Worm (Caenorhabditis elegans) whole organism, L4 larva: ENCODE results near the gene srh-75.

ENCODE experiments used
- D1046.2 ChIP-seq: fragments of 200-800 bp; sonication (Bioruptor generic); IDR thresholded peaks from 2 replicates; pipeline ENCODE4 v1.3.6; 2022; ENCODE audit warnings: missing genetic modification characterization, missing compliant biosample characterization
- F10B5.3 ChIP-seq: sonication (generic microtip); optimal IDR thresholded peaks from 2 replicates; lab custom pipeline; 2016; ENCODE audit warnings: mild to moderate bottlenecking, missing genetic modification characterization, missing compliant biosample characterization
- F37D6.2 ChIP-seq: sonication (generic microtip); optimal IDR thresholded peaks from 2 replicates; lab custom pipeline; 2016; ENCODE audit warnings: mild to moderate bottlenecking, missing genetic modification characterization, missing compliant biosample characterization
- F49E8.2 ChIP-seq: sonication (generic microtip); optimal IDR thresholded peaks from 2 replicates; lab custom pipeline; 2016; ENCODE audit warnings: missing compliant biosample characterization, mild to moderate bottlenecking, missing genetic modification characterization, borderline replicate concordance
- T26A8.4 ChIP-seq: fragments of 200-800 bp; sonication (Bioruptor generic); IDR thresholded peaks from 2 replicates; pipeline ENCODE4 v1.3.6; 2022; ENCODE audit warnings: missing genetic modification characterization, missing compliant biosample characterization
- Y105C5A.15 ChIP-seq: fragments of 200-800 bp; sonication (Bioruptor generic); IDR thresholded peaks from 2 replicates; pipeline ENCODE4 v1.3.6; 2022; ENCODE audit warnings: missing genetic modification characterization, missing compliant biosample characterization
- Y48G9A.11 ChIP-seq: fragments of 200-800 bp; sonication (Bioruptor generic); IDR thresholded peaks from 2 replicates; pipeline ENCODE4 v1.3.6; 2022; ENCODE audit warnings: missing genetic modification reagents, missing genetic modification characterization, missing compliant biosample characterization
- Y5F2A.4 ChIP-seq: fragments of 200-800 bp; sonication (Bioruptor generic); optimal IDR thresholded peaks from 2 replicates; lab custom pipeline; 2018; ENCODE audit warnings: mild to moderate bottlenecking, missing genetic modification characterization, missing compliant biosample characterization
- ZK337.2 ChIP-seq: fragments of 200-800 bp; sonication (Bioruptor generic); IDR thresholded peaks from 2 replicates; pipeline ENCODE4 v1.3.6; 2022; ENCODE audit warnings: missing genetic modification reagents, missing genetic modification characterization, missing compliant biosample characterization
- ZK546.5 ChIP-seq, 2 experiments: sonication (generic microtip); optimal IDR thresholded peaks; 2 replicates each; lab custom pipeline; 2017; ENCODE audit warnings: missing biosample characterization in 2 of 2, missing genetic modification characterization in 2 of 2
- aha-1 ChIP-seq: fragments of 150-350 bp; peaks from one replicate; lab custom pipeline; 2014; ENCODE audit warnings: missing biosample characterization, missing genetic modification characterization
- ama-1 ChIP-seq: fragments of 150-350 bp; optimal IDR thresholded peaks from 2 replicates; lab custom pipeline; 2014; ENCODE audit warnings: inconsistent platforms, mixed read lengths
- ceh-20 ChIP-seq: fragments of 200-800 bp; sonication (Bioruptor generic); IDR thresholded peaks from 2 replicates; pipeline ENCODE4 v1.3.6; 2022; ENCODE audit warnings: missing genetic modification reagents, missing genetic modification characterization, missing compliant biosample characterization
- ceh-62 ChIP-seq: sonication (generic microtip); optimal IDR thresholded peaks from 2 replicates; lab custom pipeline; 2017; ENCODE audit warnings: missing biosample characterization, missing genetic modification characterization
- cey-2 ChIP-seq: sonication (generic microtip); optimal IDR thresholded peaks from 3 replicates; lab custom pipeline; 2017; ENCODE audit warnings: missing genetic modification characterization, mild to moderate bottlenecking, missing compliant biosample characterization, antibody characterized with exemption, borderline replicate concordance; ENCODE audit not compliant: insufficient read depth
- daf-16 ChIP-seq, 3 experiments: sonication (generic microtip); optimal IDR thresholded peaks; 2 replicates each; lab custom pipeline; 2016 to 2017; ENCODE audit warnings: missing genetic modification characterization in 3 of 3, missing genetic modification reagents in 3 of 3, mild to moderate bottlenecking in 2 of 3, missing compliant biosample characterization in 2 of 3, missing biosample characterization in 1 of 3, moderate library complexity in 1 of 3
- daf-19 ChIP-seq: fragments of 200-800 bp; sonication (Bioruptor generic); conservative IDR thresholded peaks from 2 replicates; pipeline ENCODE4 v1.3.6; 2022; ENCODE audit warnings: missing genetic modification characterization, missing compliant biosample characterization
- dve-1 ChIP-seq: sonication (generic microtip); optimal IDR thresholded peaks from 2 replicates; lab custom pipeline; 2017; ENCODE audit warnings: antibody characterized with exemption, mild to moderate bottlenecking, missing genetic modification characterization, missing compliant biosample characterization; ENCODE audit not compliant: insufficient read depth
- fos-1 ChIP-seq: fragments of 150-350 bp; optimal IDR thresholded peaks from 2 replicates; lab custom pipeline; 2014; ENCODE audit warnings: missing biosample characterization, missing genetic modification characterization
- hlh-30 ChIP-seq: sonication (generic microtip); optimal IDR thresholded peaks from 2 replicates; lab custom pipeline; 2017; ENCODE audit warnings: antibody characterized with exemption, mild to moderate bottlenecking, missing genetic modification characterization, missing compliant biosample characterization; ENCODE audit not compliant: insufficient read depth
- lir-3 ChIP-seq: sonication (generic microtip); optimal IDR thresholded peaks from 2 replicates; lab custom pipeline; 2016; ENCODE audit warnings: mild to moderate bottlenecking, missing genetic modification characterization, missing compliant biosample characterization
- madf-5 ChIP-seq, 2 experiments: fragments of 200-800 bp; sonication (Bioruptor generic); IDR thresholded peaks; 2 replicates each; pipeline ENCODE4 v1.3.6; 2022; ENCODE audit warnings: missing compliant biosample characterization in 2 of 2, missing genetic modification characterization in 2 of 2
- mdl-1 ChIP-seq, 2 experiments: fragments of 150-350 bp in 1 of 2; sonication (generic microtip) in 1 of 2; optimal IDR thresholded peaks; 2 replicates each; lab custom pipeline; 2014 to 2017; ENCODE audit warnings: missing biosample characterization in 2 of 2, missing genetic modification characterization in 2 of 2
- mep-1 ChIP-seq: fragments of 150-350 bp; sonication (generic microtip); optimal IDR thresholded peaks from 3 replicates; lab custom pipeline; 2014; ENCODE audit warnings: missing biosample characterization, missing genetic modification characterization
- mxl-3 ChIP-seq: fragments of 200-800 bp; sonication (Bioruptor generic); optimal IDR thresholded peaks from 2 replicates; lab custom pipeline; 2018; ENCODE audit warnings: mild to moderate bottlenecking, missing genetic modification characterization, missing compliant biosample characterization
- nhr-102 ChIP-seq: sonication (generic microtip); optimal IDR thresholded peaks from 2 replicates; lab custom pipeline; 2016; ENCODE audit warnings: mild to moderate bottlenecking, missing genetic modification characterization, moderate library complexity, missing compliant biosample characterization
- nhr-237 ChIP-seq: sonication (generic microtip); optimal IDR thresholded peaks from 2 replicates; lab custom pipeline; 2017; ENCODE audit warnings: missing biosample characterization, missing genetic modification characterization
- nhr-28 ChIP-seq: fragments of 150-350 bp; optimal IDR thresholded peaks from 2 replicates; lab custom pipeline; 2014; ENCODE audit warnings: missing biosample characterization, missing genetic modification characterization
- nhr-76 ChIP-seq: fragments of 150-350 bp; optimal IDR thresholded peaks from 2 replicates; lab custom pipeline; 2014; ENCODE audit warnings: missing biosample characterization, missing genetic modification characterization
- skn-1 ChIP-seq: fragments of 150-350 bp; optimal IDR thresholded peaks from 2 replicates; lab custom pipeline; 2014; ENCODE audit warnings: missing biosample characterization, missing genetic modification characterization
- snpc-4 ChIP-seq: fragments of 150-350 bp; optimal IDR thresholded peaks from 2 replicates; lab custom pipeline; 2014; ENCODE audit warnings: missing biosample characterization, missing genetic modification characterization
- spr-1 ChIP-seq: sonication (generic microtip); optimal IDR thresholded peaks from 2 replicates; lab custom pipeline; 2016; ENCODE audit warnings: mild to moderate bottlenecking, missing genetic modification characterization, missing compliant biosample characterization
- tra-1 ChIP-seq: fragments of 200-800 bp; sonication (Bioruptor generic); IDR thresholded peaks from 2 replicates; pipeline ENCODE4 v1.3.6; 2022; ENCODE audit warnings: missing genetic modification reagents, missing genetic modification characterization, missing compliant biosample characterization
- unc-39 ChIP-seq: sonication (generic microtip); optimal IDR thresholded peaks from 2 replicates; lab custom pipeline; 2017; ENCODE audit warnings: missing biosample characterization, missing genetic modification characterization
- unc-62 ChIP-seq, 3 experiments: fragments of 150-350 bp in 1 of 3; sonication (generic microtip); optimal IDR thresholded peaks in 2 of 3; peaks in 1 of 3; 1 replicate in 1 of 3; 2 replicates in 2 of 3; lab custom pipeline; 2014 to 2017; ENCODE audit warnings: missing biosample characterization in 3 of 3, missing genetic modification characterization in 3 of 3, missing genetic modification reagents in 3 of 3, missing genotype in 1 of 3
- zag-1 ChIP-seq: fragments of 150-350 bp; optimal IDR thresholded peaks from 2 replicates; lab custom pipeline; 2014; ENCODE audit warnings: missing biosample characterization, missing genetic modification characterization
- zip-11 ChIP-seq: fragments of 200-800 bp; sonication (Bioruptor generic); IDR thresholded peaks from 2 replicates; pipeline ENCODE4 v1.3.6; 2022; ENCODE audit warnings: missing genetic modification characterization, missing compliant biosample characterization
- ztf-11 ChIP-seq: fragments of 150-350 bp; optimal IDR thresholded peaks from 2 replicates; lab custom pipeline; 2014; ENCODE audit warnings: missing biosample characterization, missing genetic modification characterization
- ztf-7 ChIP-seq: fragments of 150-350 bp; optimal IDR thresholded peaks from 2 replicates; lab custom pipeline; 2014; ENCODE audit warnings: missing biosample characterization, missing genetic modification characterization

Gene srh-75

DNA sequence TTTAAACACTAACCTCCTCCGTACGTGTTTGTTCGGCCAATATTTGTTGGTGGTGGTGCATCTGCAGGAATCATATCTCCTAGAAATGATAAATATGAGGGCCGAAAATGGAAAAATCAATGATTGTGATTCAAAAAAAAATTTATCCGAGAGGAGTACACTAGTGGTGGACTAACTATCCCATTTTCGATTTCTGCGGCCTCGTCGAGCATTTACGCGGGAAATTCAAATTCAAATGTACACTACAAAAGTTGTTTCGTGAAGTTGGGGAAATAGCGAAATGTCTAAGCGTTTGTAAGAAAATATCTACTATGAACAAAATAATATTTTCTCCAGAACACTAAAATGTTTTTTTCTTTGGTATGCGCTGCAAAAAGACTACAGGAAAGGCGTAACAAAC lies 27.6 kb downstream of the srh-75 start (continued):
- TF ChIP-seq hlh-30 (tag; lab: Kevin White, UChicago): peak; percentile 14
- TF ChIP-seq F37D6.2 (tag; lab: Kevin White, UChicago): no peak
- no peak for TF ChIP-seq madf-5 (GFP tag; IDR thresholded peaks at IDR 0.05; lab: Robert Waterston, UW)
- no peak for TF ChIP-seq Y105C5A.15 (GFP tag; lab: Robert Waterston, UW)
- TF ChIP-seq zip-11: no peak
- no peak for TF ChIP-seq ceh-62 (tag; lab: Kevin White, UChicago)
- no peak for TF ChIP-seq snpc-4 (tag; lab: Kevin White, UChicago)
- no peak for TF ChIP-seq skn-1 (tag; lab: Kevin White, UChicago)
- TF ChIP-seq mep-1 (tag; lab: Kevin White, UChicago): peak; percentile 24
- TF ChIP-seq ceh-20: no peak
- peak; percentile 27 for TF ChIP-seq F49E8.2 (tag; lab: Kevin White, UChicago)
- TF ChIP-seq ztf-11: no peak
- no peak for TF ChIP-seq Y48G9A.11 (GFP tag; lab: Robert Waterston, UW)
- no peak for TF ChIP-seq F10B5.3
- no peak for TF ChIP-seq fos-1
- no peak for TF ChIP-seq unc-39 (tag; lab: Kevin White, UChicago)
- TF ChIP-seq lir-3: no peak
- no peak for TF ChIP-seq T26A8.4 (GFP tag; lab: Robert Waterston, UW)
- peak; percentile 42 for TF ChIP-seq dve-1
- TF ChIP-seq daf-19 (GFP tag; lab: Robert Waterston, UW): no peak

DNA sequence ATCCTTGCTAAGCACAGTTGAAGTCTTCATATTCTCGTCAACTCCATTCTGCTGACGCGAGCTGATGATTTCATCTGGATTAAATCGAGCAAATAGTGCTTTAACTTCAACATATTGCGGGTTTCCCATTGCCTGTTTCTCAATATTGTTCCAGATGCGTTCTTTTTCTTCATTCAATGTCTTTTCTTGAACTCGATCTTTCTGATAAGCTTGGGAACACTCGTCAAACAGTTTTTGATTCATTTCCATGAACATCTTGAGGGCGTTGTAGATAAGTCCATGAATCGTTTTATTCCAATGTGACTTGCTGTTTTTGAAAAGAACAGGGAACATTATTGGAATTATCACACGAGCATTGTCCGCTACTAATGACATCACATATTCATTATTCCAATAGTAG lies 29.2 kb downstream of the srh-75 start:
- TF ChIP-seq unc-62 (GFP tag; optimal IDR thresholded peaks at IDR 0.05 in 1 of 2; lab: Kevin White, UChicago) (peak in 1 of 2 experiments; percentile 60), unc-62 (tag; optimal IDR thresholded peaks at IDR 0.05; lab: Kevin White, UChicago) (no peak), aha-1 (tag; lab: Kevin White, UChicago) (peak; percentile 92), ceh-20 (no peak)

DNA sequence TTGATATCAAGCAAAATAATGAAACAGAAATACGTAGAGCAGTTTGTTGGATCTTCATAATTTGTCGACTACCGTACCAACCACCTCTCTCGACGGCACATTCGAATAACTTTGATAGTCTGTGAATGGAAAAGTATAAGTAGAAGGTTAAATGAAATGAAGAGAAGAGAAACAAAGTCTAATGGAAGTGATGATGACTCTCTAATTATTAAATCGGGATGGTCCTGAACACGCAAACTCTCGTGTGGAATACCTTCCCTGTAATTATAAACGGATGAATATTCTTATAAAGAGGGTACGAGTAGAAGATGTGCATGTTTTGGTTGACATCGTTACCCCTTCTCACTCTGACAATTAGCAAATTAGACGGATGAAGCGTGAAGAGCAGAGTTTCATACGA lies 34.1 kb downstream of the srh-75 start, which contains the start of the genes C13G3.12 and hot-6:
Gene C13G3.12 (minus strand): TSS at position 101 of the 400 bp plus-strand sequence.
Gene hot-6 (minus strand): TSS at position 121 of the 400 bp plus-strand sequence.
- TF ChIP-seq ceh-20 (no peak), D1046.2 (GFP tag; lab: Robert Waterston, UW) (no peak), zip-11 (no peak), spr-1 (tag; lab: Kevin White, UChicago) (no peak), aha-1 (tag; lab: Kevin White, UChicago) (peak; percentile 86), skn-1 (tag; lab: Kevin White, UChicago) (no peak), nhr-28 (tag; lab: Kevin White, UChicago) (no peak), mdl-1 (tag; optimal IDR thresholded peaks at IDR 0.05; lab: Kevin White, UChicago) (no peak)

DNA sequence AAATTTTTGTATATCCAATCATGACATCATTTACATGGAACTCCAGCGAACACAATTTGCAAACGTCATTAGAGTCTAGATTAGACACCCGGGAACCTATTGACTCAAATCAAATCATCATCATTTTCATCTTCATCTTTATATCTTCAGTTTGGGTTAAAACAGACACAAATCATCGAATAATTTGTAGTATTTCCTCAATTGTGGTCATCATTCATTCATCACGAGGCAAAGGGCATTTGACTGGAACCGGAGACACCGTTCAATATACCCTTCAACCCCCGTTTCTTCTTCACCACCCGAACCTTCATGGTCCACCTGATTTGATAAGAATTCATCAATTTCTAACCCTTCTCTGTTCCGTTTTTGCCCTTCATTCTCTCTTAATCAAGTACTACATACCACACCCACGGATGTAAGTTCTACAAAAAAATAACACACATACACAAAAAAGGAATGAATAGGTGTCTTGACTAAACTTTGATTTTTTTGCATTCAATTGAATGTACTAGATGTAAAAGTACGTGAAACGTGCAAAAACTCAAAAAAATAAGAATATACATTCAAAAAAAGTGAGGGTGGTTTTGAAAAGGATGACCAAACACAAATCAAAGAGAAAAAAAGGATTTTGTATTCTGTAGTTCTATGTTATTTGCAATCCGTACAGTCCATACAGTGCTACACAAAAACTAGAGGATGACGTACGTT lies 39.9 kb downstream of the srh-75 start:
- TF ChIP-seq ama-1 (lab: Kevin White, UChicago) (no peak), nhr-28 (tag; lab: Kevin White, UChicago) (peak; percentile 69)

DNA sequence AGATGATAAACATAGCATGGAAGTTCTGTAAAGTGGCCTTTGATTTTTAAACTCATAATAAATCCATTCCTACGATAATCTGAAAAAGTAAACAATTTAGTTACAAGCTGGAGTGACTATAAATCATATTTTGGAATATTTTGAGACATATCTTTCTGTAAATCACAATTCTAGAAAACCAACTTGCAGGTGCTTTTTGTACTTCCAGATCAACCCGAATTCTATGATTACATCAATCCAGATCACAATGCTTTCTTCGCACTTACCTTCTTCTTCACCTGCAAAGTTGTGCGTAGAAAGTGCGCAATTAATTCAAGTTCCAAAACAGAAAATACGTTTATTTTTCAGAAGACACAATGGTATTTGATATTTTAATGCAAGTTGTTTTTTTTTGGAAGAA lies 42.2 kb downstream of the srh-75 start:
- TF ChIP-seq zag-1 (tag; lab: Kevin White, UChicago) (no peak), tra-1 (GFP tag; lab: Robert Waterston, UW) (no peak), nhr-102 (tag; lab: Kevin White, UChicago) (no peak), ZK546.5 (tag; optimal IDR thresholded peaks at IDR 0.05; lab: Kevin White, UChicago) (no peak), mxl-3 (no peak), unc-62 (GFP tag; optimal IDR thresholded peaks at IDR 0.05 in 1 of 2; lab: Kevin White, UChicago) (no peak), unc-62 (tag; optimal IDR thresholded peaks at IDR 0.05; lab: Kevin White, UChicago) (no peak), ZK337.2 (no peak), unc-39 (tag; lab: Kevin White, UChicago) (no peak), cey-2 (tag; lab: Kevin White, UChicago) (no peak), ztf-7 (tag; lab: Kevin White, UChicago) (no peak), nhr-237 (tag; lab: Kevin White, UChicago) (no peak), daf-16 (GFP tag; optimal IDR thresholded peaks at IDR 0.05; lab: Kevin White, UChicago) (no peak), daf-16 (tag; optimal IDR thresholded peaks at IDR 0.05; lab: Kevin White, UChicago) (no peak), Y5F2A.4 (GFP tag; lab: Kevin White, UChicago) (no peak), madf-5 (GFP tag; IDR thresholded peaks at IDR 0.05; lab: Robert Waterston, UW) (no peak), nhr-76 (tag; lab: Kevin White, UChicago) (no peak)
- TF ChIP-seq, all 104 proteins: peak for 0
